Worm (Caenorhabditis elegans): ENCODE data around the gene F13E9.9.

F13E9.9 gene

DNA sequence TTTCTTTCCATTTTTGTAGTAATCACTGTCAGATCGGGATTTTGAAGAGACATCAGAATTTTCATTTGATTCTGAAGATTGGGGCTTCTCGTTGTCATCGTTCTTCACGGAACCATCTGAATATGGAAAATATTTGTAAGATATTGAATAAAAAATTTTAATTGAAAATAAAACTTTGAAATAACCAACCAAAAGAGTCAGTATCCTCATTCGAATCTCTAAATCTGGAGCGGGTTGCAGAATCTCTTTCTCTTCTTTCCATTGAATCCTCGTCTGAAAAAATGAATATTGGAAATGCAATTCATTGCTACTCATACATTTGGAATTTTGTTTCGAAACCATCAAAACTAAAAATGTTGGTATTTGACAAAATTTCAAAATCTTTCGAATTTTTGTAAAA, 831 bp downstream of the F13E9.9 start:
- TF ChIP-seq irx-1 (tag; optimal IDR thresholded peaks at IDR 0.05) (no peak), ama-1 (optimal IDR thresholded peaks at IDR 0.05) (no peak), nhr-47 (tag; optimal IDR thresholded peaks at IDR 0.05) (no peak), C16A3.4 (tag; optimal IDR thresholded peaks at IDR 0.05) (no peak), nhr-237 (tag; optimal IDR thresholded peaks at IDR 0.05) (no peak), lsy-2 (tag; optimal IDR thresholded peaks at IDR 0.05) (no peak), sox-4 (tag; optimal IDR thresholded peaks at IDR 0.05) (no peak), aly-2 (tag; optimal IDR thresholded peaks at IDR 0.05) (no peak), C34B4.2 (tag; optimal IDR thresholded peaks at IDR 0.05) (no peak), elt-3 (tag; optimal IDR thresholded peaks at IDR 0.05) (no peak), ceh-88 (GFP tag; IDR thresholded peaks at IDR 0.05) (no peak), ceh-8 (GFP tag; optimal IDR thresholded peaks at IDR 0.05) (no peak)

DNA sequence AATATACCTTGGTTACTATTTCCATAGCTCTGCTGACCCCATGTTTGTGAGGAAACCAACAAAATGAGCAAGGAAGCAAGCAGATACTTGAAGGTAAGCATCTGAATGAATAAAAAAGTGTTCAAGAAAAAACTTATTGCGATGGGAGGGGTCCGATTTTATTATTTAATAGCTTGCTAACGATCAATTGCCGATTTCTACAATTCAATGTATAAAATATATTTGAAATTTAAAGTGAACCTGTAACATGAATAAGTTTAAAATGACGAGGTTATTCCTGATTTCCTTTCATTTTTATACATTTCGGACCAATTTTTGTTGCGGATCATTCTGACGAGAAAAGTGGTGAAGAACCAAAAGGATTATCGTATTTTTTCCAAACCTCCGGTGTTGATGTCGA, 2.5 kb downstream of the F13E9.9 start, which contains the start of gene srlf-13:
TSS of gene srlf-13 (minus strand) at position 101 of the 400 bp plus-strand sequence.
- TF ChIP-seq ztf-4 (tag; optimal IDR thresholded peaks at IDR 0.05): no peak
- TF ChIP-seq ceh-88 (GFP tag; IDR thresholded peaks at IDR 0.05): no peak
- no peak for TF ChIP-seq C34B4.2 (tag; optimal IDR thresholded peaks at IDR 0.05)
- TF ChIP-seq F16B12.6 (tag; optimal IDR thresholded peaks at IDR 0.05): no peak
- TF ChIP-seq ces-1 (GFP tag; optimal IDR thresholded peaks at IDR 0.05): no peak
- TF ChIP-seq vab-15 (tag; optimal IDR thresholded peaks at IDR 0.05): no peak

DNA sequence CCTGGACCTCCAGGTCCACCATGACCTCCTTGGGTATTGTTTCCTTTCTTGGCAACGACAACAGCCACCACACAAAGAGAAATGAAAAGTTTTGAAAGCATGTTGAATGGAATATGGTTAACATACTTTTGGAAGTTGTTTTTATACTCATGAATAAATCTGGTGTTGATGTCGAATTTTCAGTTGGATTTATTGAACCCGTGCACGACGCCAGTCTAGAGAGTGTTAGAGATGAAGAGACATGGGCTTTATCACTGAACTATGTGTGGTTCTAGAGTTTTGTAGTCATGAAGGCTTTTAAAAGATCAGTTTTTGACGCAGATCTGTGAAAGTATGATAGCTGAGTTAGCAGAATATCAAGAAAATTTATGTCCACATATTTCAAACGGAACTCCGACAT, 4.7 kb downstream of the F13E9.9 start, which contains the start of gene srlf-14:
TSS of gene srlf-14 (minus strand) at position 101 of the 400 bp plus-strand sequence.
- TF ChIP-seq efl-3 (GFP tag; optimal IDR thresholded peaks at IDR 0.05): no peak
- no peak for TF ChIP-seq fkh-10 (GFP tag; optimal IDR thresholded peaks at IDR 0.05)
- TF ChIP-seq nhr-90 (tag; optimal IDR thresholded peaks at IDR 0.05; ENCODE audit: poor library complexity): no peak
- no peak for TF ChIP-seq hlh-17 (GFP tag; optimal IDR thresholded peaks at IDR 0.05; ENCODE audit: borderline replicate concordance)
- no peak for TF ChIP-seq pag-3 (tag; optimal IDR thresholded peaks at IDR 0.05; ENCODE audit: borderline replicate concordance, insufficient read depth)
- TF ChIP-seq aly-2 (tag; optimal IDR thresholded peaks at IDR 0.05): no peak
- TF ChIP-seq fos-1 (tag; optimal IDR thresholded peaks at IDR 0.05): no peak
- no peak for TF ChIP-seq efl-1 (optimal IDR thresholded peaks at IDR 0.05)
- no peak for TF ChIP-seq efl-1 (GFP tag; optimal IDR thresholded peaks at IDR 0.05 in 1 of 2)
- TF ChIP-seq nhr-11 (tag; optimal IDR thresholded peaks at IDR 0.05): no peak
- no peak for TF ChIP-seq sox-4 (tag; optimal IDR thresholded peaks at IDR 0.05)
- TF ChIP-seq tlp-1 (tag; optimal IDR thresholded peaks at IDR 0.05): no peak
- no peak for TF ChIP-seq elt-2 (tag; optimal IDR thresholded peaks at IDR 0.05)
- no peak for TF ChIP-seq nhr-19 (GFP tag; conservative IDR thresholded peaks at IDR 0.05)
- TF ChIP-seq snu-23 (GFP tag; optimal IDR thresholded peaks at IDR 0.05): no peak
- no peak for TF ChIP-seq unc-30 (tag; optimal IDR thresholded peaks at IDR 0.05)
- TF ChIP-seq lsy-2 (tag; optimal IDR thresholded peaks at IDR 0.05): no peak
- no peak for TF ChIP-seq unc-130 (tag; optimal IDR thresholded peaks at IDR 0.05)
- TF ChIP-seq nhr-84 (tag; optimal IDR thresholded peaks at IDR 0.05): no peak
- TF ChIP-seq lin-14 (GFP tag; optimal IDR thresholded peaks at IDR 0.05): no peak
- no peak for TF ChIP-seq xbp-1 (tag; optimal IDR thresholded peaks at IDR 0.05)

DNA sequence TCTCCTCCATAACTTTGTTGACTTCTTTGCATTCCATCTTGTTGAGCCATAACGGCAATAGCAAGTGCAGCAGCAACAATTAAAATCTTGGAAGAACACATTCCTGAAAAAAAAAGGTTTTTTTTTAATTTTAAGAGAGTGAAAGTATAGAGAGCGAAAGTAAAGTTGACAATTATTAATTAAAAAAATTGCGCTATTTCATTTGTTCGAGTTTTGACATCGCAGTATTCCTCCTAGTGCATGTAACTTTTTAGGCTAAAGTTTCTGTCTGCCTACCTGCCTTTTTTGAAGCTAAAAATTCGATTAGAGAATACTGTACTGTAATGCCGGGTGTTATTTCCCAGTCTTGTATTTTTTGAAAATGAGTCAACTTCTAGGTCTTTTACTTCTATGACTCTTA, 7.0 kb downstream of the F13E9.9 start, which contains the start of gene srlf-12:
TSS of gene srlf-12 (minus strand) at position 101 of the 400 bp plus-strand sequence.
- TF ChIP-seq nhr-28 (tag; optimal IDR thresholded peaks at IDR 0.05): no peak
- no peak for TF ChIP-seq pag-3 (tag; optimal IDR thresholded peaks at IDR 0.05; ENCODE audit: borderline replicate concordance, insufficient read depth)
- TF ChIP-seq F16B12.6 (tag; optimal IDR thresholded peaks at IDR 0.05): no peak
- no peak for TF ChIP-seq ceh-88 (GFP tag; IDR thresholded peaks at IDR 0.05)
- TF ChIP-seq irx-1 (tag; optimal IDR thresholded peaks at IDR 0.05): no peak
- TF ChIP-seq swsn-7 (tag; optimal IDR thresholded peaks at IDR 0.05): no peak
- TF ChIP-seq unc-98 (GFP tag; IDR thresholded peaks at IDR 0.05): no peak
- TF ChIP-seq elt-2 (tag; optimal IDR thresholded peaks at IDR 0.05): no peak
- TF ChIP-seq sup-37 (GFP tag; optimal IDR thresholded peaks at IDR 0.05): no peak
- no peak for TF ChIP-seq lin-13 (GFP tag; optimal IDR thresholded peaks at IDR 0.05)
- TF ChIP-seq lsy-2 (tag; optimal IDR thresholded peaks at IDR 0.05): no peak
- TF ChIP-seq lin-35 (GFP tag; optimal IDR thresholded peaks at IDR 0.05): no peak
- TF ChIP-seq mep-1 (tag; optimal IDR thresholded peaks at IDR 0.05): no peak

Measured in whole organism, L1 larva.